Worm (Caenorhabditis elegans) whole organism, L4/young adult: Measurements from ENCODE around the gene igdb-2.

Source experiments
- W03F9.2 ChIP-seq: fragments of 150-350 bp; optimal IDR thresholded peaks from 2 replicates; lab custom pipeline; 2014; ENCODE audit warnings: missing biosample characterization, missing genetic modification characterization
- dao-5 ChIP-seq: sonication (generic microtip); optimal IDR thresholded peaks from 2 replicates; lab custom pipeline; 2016; ENCODE audit warnings: missing genotype, missing genetic modification characterization, moderate library complexity, missing compliant biosample characterization
- him-1 ChIP-seq: sonication (generic microtip); optimal IDR thresholded peaks from 2 replicates; lab custom pipeline; 2016; ENCODE audit warnings: missing genotype, missing genetic modification reagents, missing genetic modification characterization, missing compliant biosample characterization

ce11 chrIV:12451225-12451831, 17.1 kb upstream of the igdb-2 start, which contains the start of gene dpy-26:
- TF ChIP-seq him-1 (tag; lab: Kevin White, UChicago) (no peak), W03F9.2 (tag; lab: Kevin White, UChicago) (peak; percentile 7), dao-5 (no peak)
